Fruit fly (Drosophila melanogaster): ENCODE measurements around the gene CG12236.

The CG12236 gene

dm6 chrX:5932345-5932995 lies 24.5 kb downstream of the CG12236 start (continued):
- TF ChIP-seq CG6689 (GFP tag; IDR thresholded peaks at IDR 0.05) (0 out of 2 replicates have a peak, but pooled peaks have one; percentile 9), Hsf (GFP tag; optimal IDR thresholded peaks at IDR 0.05) (no peak), sna (GFP tag; IDR thresholded peaks at IDR 0.05; ENCODE audit: partially characterized antibody) (no peak), CG12744 (GFP tag; optimal IDR thresholded peaks at IDR 0.05) (no peak), chif (GFP tag; optimal IDR thresholded peaks at IDR 0.05) (peak in 1 of 2 experiments; percentile 15), CG3726 (GFP tag; IDR thresholded peaks at IDR 0.05) (0 out of 3 replicates have a peak, but pooled peaks have one; percentile 26), CoRest (tag; optimal IDR thresholded peaks at IDR 0.05) (no peak), CHES-1-like (GFP tag; optimal IDR thresholded peaks at IDR 0.05) (peak; percentile 14), Tbp (GFP tag; optimal IDR thresholded peaks at IDR 0.05) (no peak), Sin3A (optimal IDR thresholded peaks at IDR 0.05) (no peak), ase (GFP tag; IDR thresholded peaks at IDR 0.05) (0 out of 3 replicates have a peak, but pooled peaks have one; percentile 27), gsb-n (tag; optimal IDR thresholded peaks at IDR 0.05) (no peak), cad (GFP tag; optimal IDR thresholded peaks at IDR 0.05) (no peak), ERR (GFP tag; optimal IDR thresholded peaks at IDR 0.05) (no peak), Drgx (GFP tag; IDR thresholded peaks at IDR 0.05) (peak; percentile 82), CG11696 (GFP tag; IDR thresholded peaks at IDR 0.05) (no peak)

dm6 chrX:5935072-5935738 lies 27.3 kb downstream of the CG12236 start:
- no peak for TF ChIP-seq CG9727 (GFP tag; optimal IDR thresholded peaks at IDR 0.05)
- peak; percentile 62; the same call in 1 of the 2 replicates for TF ChIP-seq crol (GFP tag; IDR thresholded peaks at IDR 0.05)
- peak; percentile 68 for TF ChIP-seq cg (GFP tag; optimal IDR thresholded peaks at IDR 0.05)
- TF ChIP-seq sqz (GFP tag; optimal IDR thresholded peaks at IDR 0.05), result peak; percentile 19
- TF ChIP-seq abd-A (tag; optimal IDR thresholded peaks at IDR 0.05), result peak; percentile 18
- TF ChIP-seq HLH3B (GFP tag; IDR thresholded peaks at IDR 0.05), result no peak
- peak in 1 of 2 experiments; percentile 10 for TF ChIP-seq Dfd (GFP tag; optimal IDR thresholded peaks at IDR 0.05)
- TF ChIP-seq CG1529 (GFP tag; optimal IDR thresholded peaks at IDR 0.05), result no peak
- peak; percentile 83 for TF ChIP-seq CG31365 (tag; optimal IDR thresholded peaks at IDR 0.05)
- peak; percentile 93 for TF ChIP-seq nom (GFP tag; optimal IDR thresholded peaks at IDR 0.05)
- TF ChIP-seq CG12219 (GFP tag; optimal IDR thresholded peaks at IDR 0.05), result no peak
- peak; percentile 76 for TF ChIP-seq Drgx (GFP tag; IDR thresholded peaks at IDR 0.05)
- no peak for TF ChIP-seq CG6813 (GFP tag; optimal IDR thresholded peaks at IDR 0.05)
- TF ChIP-seq mld (GFP tag; IDR thresholded peaks at IDR 0.05; ENCODE audit: partially characterized antibody), result no peak
- no peak for TF ChIP-seq chm (GFP tag; IDR thresholded peaks at IDR 0.05)
- TF ChIP-seq bsh (GFP tag; optimal IDR thresholded peaks at IDR 0.05), result peak in 1 of 2 experiments; percentile 90
- TF ChIP-seq ab (GFP tag; optimal IDR thresholded peaks at IDR 0.05), result no peak
- no peak for TF ChIP-seq shn (GFP tag; optimal IDR thresholded peaks at IDR 0.05)
- TF ChIP-seq gt (GFP tag; IDR thresholded peaks at IDR 0.05), result no peak
- TF ChIP-seq Deaf1 (tag; optimal IDR thresholded peaks at IDR 0.05), result no peak
- TF ChIP-seq CG18599 (GFP tag; optimal IDR thresholded peaks at IDR 0.05), result no peak
- TF ChIP-seq CG11504 (tag; optimal IDR thresholded peaks at IDR 0.05), result peak; percentile 1
- TF ChIP-seq stwl (tag; optimal IDR thresholded peaks at IDR 0.05), result peak; percentile 3
- no peak for TF ChIP-seq MBD-R2 (GFP tag; IDR thresholded peaks at IDR 0.05)
- TF ChIP-seq CG4820 (GFP tag; optimal IDR thresholded peaks at IDR 0.05), result no peak
- TF ChIP-seq Gug (GFP tag; IDR thresholded peaks at IDR 0.05), result no peak
- no peak for TF ChIP-seq Oli (tag; optimal IDR thresholded peaks at IDR 0.05)
- no peak for TF ChIP-seq CG9876 (GFP tag; optimal IDR thresholded peaks at IDR 0.05)
- no peak for TF ChIP-seq CG10209 (GFP tag; optimal IDR thresholded peaks at IDR 0.05)

All from whole organism, embryonic.